Worm (Caenorhabditis elegans) whole organism, L2 larva: ENCODE results near the gene mrps-24.

Source experiments
- C34F6.9 ChIP-seq: fragments of 150-350 bp; optimal IDR thresholded peaks from 2 replicates; lab custom pipeline; 2014; ENCODE audit warnings: missing biosample characterization, missing genetic modification characterization
- F13H6.1 ChIP-seq: sonication (generic microtip); optimal IDR thresholded peaks from 2 replicates; lab custom pipeline; 2016; ENCODE audit warnings: missing genetic modification characterization, missing compliant biosample characterization
- R02D3.7 ChIP-seq: fragments of 150-350 bp; optimal IDR thresholded peaks from 2 replicates; lab custom pipeline; 2014; ENCODE audit warnings: missing biosample characterization, missing genetic modification characterization
- aly-2 ChIP-seq: fragments of 150-350 bp; optimal IDR thresholded peaks from 2 replicates; lab custom pipeline; 2014; ENCODE audit warnings: missing biosample characterization, missing genetic modification characterization
- ama-1 ChIP-seq: fragments of 150-350 bp; optimal IDR thresholded peaks from 2 replicates; lab custom pipeline; 2018; ENCODE audit warnings: inconsistent platforms
- blmp-1 ChIP-seq: sonication (generic microtip); optimal IDR thresholded peaks from 2 replicates; lab custom pipeline; 2017; ENCODE audit warnings: missing genetic modification characterization, mild to moderate bottlenecking, missing compliant biosample characterization, antibody characterized with exemption, moderate library complexity; ENCODE audit not compliant: insufficient read depth
- ceh-16 ChIP-seq: fragments of 150-350 bp; optimal IDR thresholded peaks from 2 replicates; lab custom pipeline; 2014; ENCODE audit warnings: missing biosample characterization, missing genetic modification characterization
- ceh-82 ChIP-seq: fragments of 150-350 bp; optimal IDR thresholded peaks from 2 replicates; lab custom pipeline; 2014; ENCODE audit warnings: missing biosample characterization, missing genetic modification characterization
- crh-2 ChIP-seq: sonication (generic microtip); optimal IDR thresholded peaks from 2 replicates; lab custom pipeline; 2017; ENCODE audit warnings: missing biosample characterization, missing genetic modification characterization
- egl-27 ChIP-seq: sonication (generic microtip); optimal IDR thresholded peaks from 3 replicates; lab custom pipeline; 2017; ENCODE audit warnings: missing biosample characterization, missing genetic modification reagents, missing genetic modification characterization
- elt-3 ChIP-seq: sonication (generic microtip); optimal IDR thresholded peaks from 2 replicates; lab custom pipeline; 2017; ENCODE audit warnings: missing biosample characterization, missing genetic modification characterization
- fos-1 ChIP-seq: fragments of 150-350 bp; optimal IDR thresholded peaks from 2 replicates; lab custom pipeline; 2014; ENCODE audit warnings: missing biosample characterization, missing genetic modification characterization
- gmeb-1 ChIP-seq: fragments of 150-350 bp; optimal IDR thresholded peaks from 2 replicates; lab custom pipeline; 2014; ENCODE audit warnings: missing biosample characterization, missing genetic modification characterization
- lin-11 ChIP-seq: fragments of 150-350 bp; sonication (generic microtip); optimal IDR thresholded peaks from 2 replicates; lab custom pipeline; 2014; ENCODE audit warnings: missing biosample characterization, missing genetic modification characterization, inconsistent platforms, mixed read lengths
- lin-13 ChIP-seq: fragments of 150-350 bp; optimal IDR thresholded peaks from 2 replicates; lab custom pipeline; 2014; ENCODE audit warnings: missing biosample characterization, missing genetic modification reagents, missing genetic modification characterization
- lin-39 ChIP-seq: fragments of 150-350 bp; optimal IDR thresholded peaks from 2 replicates; lab custom pipeline; 2014; ENCODE audit warnings: missing biosample characterization, missing genetic modification reagents, missing genetic modification characterization
- lsy-2 ChIP-seq, 2 experiments: fragments of 150-350 bp in 1 of 2; sonication (generic microtip) in 1 of 2; optimal IDR thresholded peaks; 2 replicates each; lab custom pipeline; 2014 to 2017; ENCODE audit warnings: missing biosample characterization in 2 of 2, missing genetic modification characterization in 2 of 2
- mbf-1 ChIP-seq: sonication (generic microtip); optimal IDR thresholded peaks from 2 replicates; lab custom pipeline; 2017; ENCODE audit warnings: missing biosample characterization, missing genetic modification characterization
- nhr-11 ChIP-seq: fragments of 150-350 bp; optimal IDR thresholded peaks from 2 replicates; lab custom pipeline; 2014; ENCODE audit warnings: missing biosample characterization, missing genetic modification characterization
- nhr-129 ChIP-seq: fragments of 150-350 bp; optimal IDR thresholded peaks from 2 replicates; lab custom pipeline; 2014; ENCODE audit warnings: missing biosample characterization, missing genetic modification characterization
- nhr-21 ChIP-seq: fragments of 150-350 bp; optimal IDR thresholded peaks from 2 replicates; lab custom pipeline; 2014; ENCODE audit warnings: missing biosample characterization, missing genetic modification characterization
- nhr-23 ChIP-seq: fragments of 150-350 bp; optimal IDR thresholded peaks from 2 replicates; lab custom pipeline; 2014; ENCODE audit warnings: missing biosample characterization, missing genetic modification reagents, missing genetic modification characterization
- nhr-237 ChIP-seq: fragments of 150-350 bp; optimal IDR thresholded peaks from 2 replicates; lab custom pipeline; 2014; ENCODE audit warnings: missing biosample characterization, missing genetic modification characterization
- nhr-6 ChIP-seq: fragments of 150-350 bp; optimal IDR thresholded peaks from 2 replicates; lab custom pipeline; 2014; ENCODE audit warnings: missing biosample characterization, missing genetic modification characterization
- nhr-77 ChIP-seq: fragments of 150-350 bp; optimal IDR thresholded peaks from 2 replicates; lab custom pipeline; 2014; ENCODE audit warnings: missing biosample characterization, missing genetic modification characterization
- sma-9 ChIP-seq, 2 experiments: fragments of 150-350 bp in 1 of 2; sonication (generic microtip) in 1 of 2; optimal IDR thresholded peaks; 2 replicates each; lab custom pipeline; 2014 to 2016; ENCODE audit warnings: missing genetic modification characterization in 2 of 2, mild to moderate bottlenecking in 1 of 2, missing biosample characterization in 1 of 2, missing compliant biosample characterization in 1 of 2, missing genetic modification reagents in 1 of 2, moderate library complexity in 1 of 2
- snpc-4 ChIP-seq: fragments of 150-350 bp; optimal IDR thresholded peaks from 2 replicates; lab custom pipeline; 2014; ENCODE audit warnings: missing biosample characterization, missing genetic modification characterization
- unc-39 ChIP-seq: fragments of 150-350 bp; optimal IDR thresholded peaks from 2 replicates; lab custom pipeline; 2014; ENCODE audit warnings: missing biosample characterization, missing genetic modification characterization
- unc-62 ChIP-seq: fragments of 150-350 bp; optimal IDR thresholded peaks from 2 replicates; lab custom pipeline; 2014; ENCODE audit warnings: missing biosample characterization, missing genetic modification reagents, missing genetic modification characterization
- zag-1 ChIP-seq: fragments of 150-350 bp; optimal IDR thresholded peaks from 2 replicates; lab custom pipeline; 2014; ENCODE audit warnings: missing biosample characterization, missing genetic modification characterization
- ztf-4 ChIP-seq: fragments of 150-350 bp; optimal IDR thresholded peaks from 2 replicates; lab custom pipeline; 2014; ENCODE audit warnings: missing biosample characterization, missing genetic modification characterization

mrps-24 gene

DNA sequence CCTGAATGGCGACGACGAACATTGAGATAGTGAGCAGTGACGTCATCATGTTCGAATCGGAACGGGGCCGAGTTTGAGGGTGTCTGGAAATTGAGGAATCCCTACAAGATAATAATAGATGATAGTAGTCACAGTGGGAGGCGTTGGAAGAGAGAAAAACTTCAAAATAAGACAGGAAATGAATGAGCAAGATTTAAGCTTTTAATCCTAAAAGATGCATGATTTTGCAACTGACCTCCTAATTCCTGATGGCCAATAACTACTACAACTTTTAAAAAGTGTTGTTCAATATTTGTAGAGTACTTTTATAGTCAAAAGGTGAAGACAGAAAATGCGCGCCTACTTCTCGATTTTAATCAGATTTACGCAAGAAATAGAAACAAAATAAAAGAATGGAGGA, 11.5 kb upstream of the mrps-24 start, which contains the start of gene flp-13:
Gene flp-13, minus strand, starts transcription at position 101 of the 400 bp plus-strand sequence.
- TF ChIP-seq nhr-77 (tag; lab: Kevin White, UChicago) (no peak), lin-39 (tag; lab: Kevin White, UChicago) (no peak), ama-1 (no peak), R02D3.7 (no peak), nhr-237 (tag; lab: Kevin White, UChicago) (no peak), aly-2 (tag; lab: Kevin White, UChicago) (no peak), nhr-11 (tag; lab: Kevin White, UChicago) (no peak), F13H6.1 (tag; lab: Kevin White, UChicago) (no peak), sma-9 (GFP tag; optimal IDR thresholded peaks at IDR 0.05; lab: Kevin White, UChicago) (no peak), sma-9 (tag; optimal IDR thresholded peaks at IDR 0.05; lab: Kevin White, UChicago) (no peak), elt-3 (no peak), C34F6.9 (tag; lab: Kevin White, UChicago) (no peak), ceh-16 (tag; lab: Kevin White, UChicago) (no peak), zag-1 (no peak), lin-11 (no peak)

DNA sequence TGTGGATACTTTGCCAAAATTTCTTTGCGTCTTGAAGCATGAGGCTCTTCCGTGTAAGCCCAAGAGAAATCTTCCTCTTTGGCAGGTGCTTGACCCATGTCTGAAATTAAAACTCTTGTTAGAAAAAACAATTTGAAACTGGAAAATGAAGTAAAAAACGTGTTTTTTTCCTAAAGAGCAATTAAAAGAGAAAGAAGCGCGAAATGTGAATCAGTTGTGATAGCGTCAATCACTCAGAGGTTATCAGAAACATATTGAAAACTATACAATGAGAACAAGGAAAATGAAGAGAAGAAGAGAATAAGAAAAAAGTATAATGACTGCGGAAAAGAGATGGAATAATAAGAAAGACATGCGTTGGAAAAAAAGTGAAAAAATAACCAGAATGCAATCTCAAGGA, 3.0 kb upstream of the mrps-24 start, which contains the start of gene F33D4.4:
Gene F33D4.4, minus strand, starts transcription at position 101 of the 400 bp plus-strand sequence.
- no peak for TF ChIP-seq F13H6.1 (tag; lab: Kevin White, UChicago)
- TF ChIP-seq nhr-23 (tag; lab: Kevin White, UChicago): no peak
- no peak for TF ChIP-seq sma-9 (GFP tag; optimal IDR thresholded peaks at IDR 0.05; lab: Kevin White, UChicago)
- no peak for TF ChIP-seq sma-9 (tag; optimal IDR thresholded peaks at IDR 0.05; lab: Kevin White, UChicago)
- TF ChIP-seq gmeb-1 (tag; lab: Kevin White, UChicago): no peak
- peak; percentile 30 for TF ChIP-seq fos-1 (tag; lab: Kevin White, UChicago)
- no peak for TF ChIP-seq ztf-4 (tag; lab: Kevin White, UChicago)

DNA sequence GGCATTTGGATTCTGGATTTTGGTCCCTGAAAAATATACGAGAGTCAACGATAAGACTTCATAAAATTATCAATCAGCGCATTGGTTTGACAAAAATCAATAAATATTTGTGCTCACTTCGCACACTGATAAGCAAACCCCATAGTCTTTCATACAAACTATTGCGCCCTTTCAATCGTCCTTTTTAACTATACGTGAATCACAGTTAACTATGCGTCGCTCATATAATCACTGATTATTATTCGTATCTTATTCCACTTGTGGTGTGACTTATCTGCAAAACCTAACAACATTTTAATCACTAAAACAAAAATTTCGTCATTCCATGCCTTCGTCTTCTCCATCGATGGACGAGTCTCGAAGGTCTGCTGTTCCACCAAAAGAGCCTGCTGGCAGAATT, 979 bp downstream of the mrps-24 start, which contains the start of gene nhr-8:
Gene nhr-8, plus strand, starts transcription at position 160 of the 400 bp plus-strand sequence.
- TF ChIP-seq nhr-237 (tag; lab: Kevin White, UChicago) (no peak), sma-9 (GFP tag; optimal IDR thresholded peaks at IDR 0.05; lab: Kevin White, UChicago) (peak; percentile 62), sma-9 (tag; optimal IDR thresholded peaks at IDR 0.05; lab: Kevin White, UChicago) (no peak), ama-1 (no peak), nhr-129 (tag; lab: Kevin White, UChicago) (peak; percentile 12), lin-39 (tag; lab: Kevin White, UChicago) (no peak), fos-1 (tag; lab: Kevin White, UChicago) (peak; percentile 99), crh-2 (tag; lab: Kevin White, UChicago) (peak; percentile 49)

DNA sequence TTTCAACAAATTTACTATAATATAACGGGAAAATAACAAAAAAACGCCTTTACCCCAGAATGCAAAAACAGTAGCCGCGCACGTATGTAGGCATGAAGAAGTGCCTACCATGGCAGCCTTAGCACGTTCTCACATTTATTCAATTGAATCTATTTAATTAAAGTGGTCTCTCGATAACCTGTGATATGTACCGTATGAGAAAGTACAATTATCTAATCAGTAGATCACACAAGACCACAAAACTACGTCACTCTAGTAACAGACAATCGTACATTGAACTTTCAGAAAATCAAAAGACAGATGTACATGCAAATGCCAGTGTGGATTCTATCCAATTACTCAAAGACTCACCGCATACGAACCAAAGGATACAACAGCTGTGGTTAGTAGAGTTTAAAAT, 2.4 kb downstream of the mrps-24 start:
- no peak for TF ChIP-seq blmp-1 (tag; lab: Kevin White, UChicago)
- TF ChIP-seq sma-9 (GFP tag; optimal IDR thresholded peaks at IDR 0.05; lab: Kevin White, UChicago): no peak
- TF ChIP-seq sma-9 (tag; optimal IDR thresholded peaks at IDR 0.05; lab: Kevin White, UChicago): no peak
- no peak for TF ChIP-seq egl-27 (tag; lab: Kevin White, UChicago)
- no peak for TF ChIP-seq nhr-6
- TF ChIP-seq fos-1 (tag; lab: Kevin White, UChicago): no peak
- TF ChIP-seq ceh-82: no peak
- TF ChIP-seq lin-39 (tag; lab: Kevin White, UChicago): no peak

DNA sequence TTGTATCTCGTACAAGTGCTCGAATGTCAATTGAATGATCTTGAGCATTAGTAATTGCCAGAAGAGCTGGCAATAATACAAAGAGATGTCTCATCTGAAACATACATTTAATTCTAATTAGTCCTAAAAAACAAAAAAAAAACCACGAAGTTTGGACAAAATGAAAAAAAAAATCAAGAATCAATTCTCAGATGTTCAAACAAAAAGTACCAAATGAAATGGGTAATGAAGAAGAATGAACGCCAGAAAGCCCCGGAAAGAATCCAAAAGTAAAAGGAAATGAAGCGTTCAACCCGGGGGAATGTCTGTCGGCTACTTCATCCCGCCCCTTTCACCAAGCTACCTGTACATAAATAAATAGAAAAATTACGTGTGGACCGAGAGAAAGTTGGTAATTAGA, 8.1 kb downstream of the mrps-24 start, which contains the start of gene F33D4.6:
Gene F33D4.6, minus strand, starts transcription at position 101 of the 400 bp plus-strand sequence.
- no peak for TF ChIP-seq lsy-2 (tag; optimal IDR thresholded peaks at IDR 0.05; lab: Kevin White, UChicago)
- no peak for TF ChIP-seq nhr-21 (tag; lab: Kevin White, UChicago)
- TF ChIP-seq nhr-129 (tag; lab: Kevin White, UChicago): no peak
- no peak for TF ChIP-seq sma-9 (GFP tag; optimal IDR thresholded peaks at IDR 0.05; lab: Kevin White, UChicago)
- TF ChIP-seq sma-9 (tag; optimal IDR thresholded peaks at IDR 0.05; lab: Kevin White, UChicago): no peak
- no peak for TF ChIP-seq mbf-1 (tag; lab: Kevin White, UChicago)
- no peak for TF ChIP-seq nhr-237 (tag; lab: Kevin White, UChicago)
- no peak for TF ChIP-seq nhr-77 (tag; lab: Kevin White, UChicago)
- TF ChIP-seq ceh-82: no peak
- TF ChIP-seq snpc-4 (tag; lab: Kevin White, UChicago): no peak
- TF ChIP-seq unc-62 (GFP tag; lab: Kevin White, UChicago): no peak
- no peak for TF ChIP-seq nhr-6
- no peak for TF ChIP-seq unc-39 (tag; lab: Kevin White, UChicago)
- no peak for TF ChIP-seq lin-13 (GFP tag; lab: Kevin White, UChicago)
- TF ChIP-seq ztf-4 (tag; lab: Kevin White, UChicago): no peak
- TF ChIP-seq nhr-23 (tag; lab: Kevin White, UChicago): no peak
